Fruit fly (Drosophila melanogaster) whole organism, embryonic: ENCODE data around the gene htt.
A peak's percentile ranks its signal among the peaks of the same experiment; 100 is the strongest.

Source experiments
- Aef1 ChIP-seq: fragments of 200-800 bp; sonication (Bioruptor generic); IDR thresholded peaks from 3 replicates; pipeline ENCODE4 v1.3.6; 2022; ENCODE audit warnings: missing biosample characterization, missing genetic modification characterization
- CG11247 ChIP-seq: fragments of 200-800 bp; sonication (Bioruptor generic); IDR thresholded peaks from 2 replicates; pipeline ENCODE4 v1.3.6; 2022; ENCODE audit warnings: missing biosample characterization, missing genetic modification characterization
- CG11696 ChIP-seq: fragments of 200-800 bp; sonication (Bioruptor generic); IDR thresholded peaks from 2 replicates; pipeline ENCODE4 v1.3.6; 2022; ENCODE audit warnings: missing biosample characterization, missing genetic modification characterization
- CG12219 ChIP-seq: fragments of 200-800 bp; sonication (Bioruptor generic); optimal IDR thresholded peaks from 3 replicates; lab custom pipeline; 2018; ENCODE audit warnings: missing biosample characterization, mild to moderate bottlenecking, missing genetic modification characterization
- CG13424 ChIP-seq: fragments of 200-800 bp; sonication (Bioruptor generic); optimal IDR thresholded peaks from 2 replicates; lab custom pipeline; 2019; ENCODE audit warnings: missing biosample characterization, mild to moderate bottlenecking, missing genetic modification characterization, moderate library complexity
- CG15514 ChIP-seq: fragments of 200-800 bp; sonication (Bioruptor generic); optimal IDR thresholded peaks from 3 replicates; lab custom pipeline; 2017; ENCODE audit warnings: missing biosample characterization, missing genetic modification characterization, mild to moderate bottlenecking, moderate library complexity, missing genetic modification reagents
- CG1603 ChIP-seq: fragments of 200-800 bp; sonication (Bioruptor generic); optimal IDR thresholded peaks from 2 replicates; lab custom pipeline; 2019; ENCODE audit warnings: missing biosample characterization, mild to moderate bottlenecking, missing genetic modification characterization, moderate library complexity
- CG17612 ChIP-seq: fragments of 200-800 bp; sonication (Bioruptor generic); IDR thresholded peaks from 2 replicates; pipeline ENCODE4 v1.3.6; 2022; ENCODE audit warnings: missing biosample characterization, missing genetic modification characterization
- CG2678 ChIP-seq: fragments of 200-800 bp; sonication (Bioruptor generic); optimal IDR thresholded peaks from 3 replicates; lab custom pipeline; 2019; ENCODE audit warnings: missing biosample characterization, mild to moderate bottlenecking, missing genetic modification characterization, moderate library complexity
- CG2875 ChIP-seq: fragments of 200-800 bp; sonication (Bioruptor generic); optimal IDR thresholded peaks from 2 replicates; lab custom pipeline; 2017; ENCODE audit warnings: missing biosample characterization, mild to moderate bottlenecking, missing genetic modification characterization, missing genetic modification reagents
- CG32772 ChIP-seq: fragments of 200-800 bp; sonication (Bioruptor generic); IDR thresholded peaks from 2 replicates; pipeline ENCODE4 v1.3.6; 2022; ENCODE audit warnings: missing biosample characterization, missing genetic modification characterization
- CG6272 ChIP-seq: fragments of 200-800 bp; sonication (Bioruptor generic); IDR thresholded peaks from 2 replicates; pipeline ENCODE4 v1.3.6; 2022; ENCODE audit warnings: missing biosample characterization, missing genetic modification characterization
- CG6854 ChIP-seq: fragments of 200-800 bp; sonication (Bioruptor generic); optimal IDR thresholded peaks from 3 replicates; lab custom pipeline; 2017; ENCODE audit warnings: missing biosample characterization, mild to moderate bottlenecking, missing genetic modification characterization
- CG8290 ChIP-seq, 3 experiments: fragments of 200-800 bp; sonication (Bioruptor generic); optimal IDR thresholded peaks; 2 replicates each; lab custom pipeline; 2016 to 2019; ENCODE audit warnings: missing biosample characterization in 3 of 3, missing genetic modification characterization in 3 of 3, mild to moderate bottlenecking in 2 of 3, moderate library complexity in 1 of 3
- CG8944 ChIP-seq: fragments of 200-800 bp; sonication (Bioruptor generic); optimal IDR thresholded peaks from 3 replicates; lab custom pipeline; 2016; ENCODE audit warnings: missing biosample characterization, missing genetic modification characterization
- CG9215 ChIP-seq: fragments of 200-800 bp; sonication (Bioruptor generic); IDR thresholded peaks from 2 replicates; pipeline ENCODE4 v1.3.6; 2022; ENCODE audit warnings: missing biosample characterization, missing genetic modification characterization
- CkIIα-i1 ChIP-seq: fragments of 200-800 bp; sonication (Bioruptor generic); IDR thresholded peaks from 2 replicates; pipeline ENCODE4 v1.3.6; 2022; ENCODE audit warnings: missing biosample characterization, missing genetic modification characterization
- Dip3 ChIP-seq: fragments of 200-800 bp; sonication (Bioruptor generic); optimal IDR thresholded peaks from 3 replicates; lab custom pipeline; 2016; ENCODE audit warnings: missing biosample characterization, missing genetic modification characterization
- Doc2 ChIP-seq: fragments of 200-800 bp; sonication (Bioruptor generic); IDR thresholded peaks from 2 replicates; pipeline ENCODE4 v1.3.6; 2022; ENCODE audit warnings: missing biosample characterization, missing genetic modification characterization
- Fer1 ChIP-seq: fragments of 200-800 bp; sonication (Bioruptor generic); optimal IDR thresholded peaks from 2 replicates; lab custom pipeline; 2017; ENCODE audit warnings: missing biosample characterization, mild to moderate bottlenecking, missing genetic modification characterization
- Fer3 ChIP-seq: fragments of 200-800 bp; sonication (Bioruptor generic); optimal IDR thresholded peaks from 2 replicates; lab custom pipeline; 2018; ENCODE audit warnings: missing biosample characterization, mild to moderate bottlenecking, missing genetic modification characterization, moderate library complexity
- Gug ChIP-seq: fragments of 200-800 bp; sonication (Bioruptor generic); IDR thresholded peaks from 4 replicates; pipeline ENCODE4 v1.3.6; 2022; ENCODE audit warnings: missing biosample characterization, missing genetic modification characterization
- Hsf ChIP-seq: fragments of 200-800 bp; sonication (Bioruptor generic); optimal IDR thresholded peaks from 3 replicates; lab custom pipeline; 2016; ENCODE audit warnings: missing biosample characterization, missing genetic modification characterization
- Mrtf ChIP-seq: fragments of 200-800 bp; sonication (Bioruptor generic); IDR thresholded peaks from 3 replicates; pipeline ENCODE4 v1.3.6; 2022; ENCODE audit warnings: missing biosample characterization, missing genetic modification characterization
- NfI ChIP-seq: fragments of 200-800 bp; sonication (Bioruptor generic); optimal IDR thresholded peaks from 3 replicates; lab custom pipeline; 2018; ENCODE audit warnings: missing biosample characterization, mild to moderate bottlenecking, missing genetic modification characterization, moderate library complexity
- Sin3A ChIP-seq: fragments of >200 bp; optimal IDR thresholded peaks from 2 replicates; lab custom pipeline; 2018
- Vsx1 ChIP-seq: fragments of 200-800 bp; sonication (Bioruptor generic); optimal IDR thresholded peaks from 2 replicates; lab custom pipeline; 2017; ENCODE audit warnings: missing biosample characterization, mild to moderate bottlenecking, missing genetic modification characterization, missing genetic modification reagents
- abd-A ChIP-seq: fragments of 200-800 bp; sonication (Bioruptor generic); optimal IDR thresholded peaks from 3 replicates; lab custom pipeline; 2019; ENCODE audit warnings: missing biosample characterization, mild to moderate bottlenecking, missing genetic modification characterization, moderate library complexity
- ac ChIP-seq: fragments of 200-800 bp; sonication (Bioruptor generic); optimal IDR thresholded peaks from 3 replicates; lab custom pipeline; 2017; ENCODE audit warnings: missing biosample characterization, mild to moderate bottlenecking, missing genetic modification characterization
- al ChIP-seq: fragments of 200-800 bp; sonication (Bioruptor generic); IDR thresholded peaks from 2 replicates; pipeline ENCODE4 v1.3.6; 2022; ENCODE audit warnings: missing biosample characterization, missing genetic modification characterization
- dan ChIP-seq: fragments of 200-800 bp; sonication (Bioruptor generic); IDR thresholded peaks from 2 replicates; pipeline ENCODE4 v1.3.6; 2022; ENCODE audit warnings: missing biosample characterization, missing genetic modification characterization
- fd3F ChIP-seq: fragments of 200-800 bp; sonication (Bioruptor generic); optimal IDR thresholded peaks from 2 replicates; lab custom pipeline; 2018; ENCODE audit warnings: missing biosample characterization, mild to moderate bottlenecking, missing genetic modification characterization, moderate library complexity
- gcm ChIP-seq: fragments of 200-800 bp; sonication (Bioruptor generic); optimal IDR thresholded peaks from 2 replicates; lab custom pipeline; 2019; ENCODE audit warnings: missing biosample characterization, mild to moderate bottlenecking, missing genetic modification characterization, moderate library complexity
- grn ChIP-seq: fragments of 200-800 bp; sonication (Bioruptor generic); optimal IDR thresholded peaks from 3 replicates; lab custom pipeline; 2017; ENCODE audit warnings: missing biosample characterization, missing genetic modification characterization
- hth ChIP-seq: fragments of >200 bp; optimal IDR thresholded peaks from 2 replicates; lab custom pipeline; 2017; ENCODE audit warnings: inconsistent platforms
- jigr1 ChIP-seq: fragments of 200-800 bp; sonication (Bioruptor generic); IDR thresholded peaks from 3 replicates; pipeline ENCODE4 v1.3.6; 2022; ENCODE audit warnings: missing biosample characterization, missing genetic modification characterization
- luna ChIP-seq: fragments of 200-800 bp; sonication (Bioruptor generic); optimal IDR thresholded peaks from 2 replicates; lab custom pipeline; 2016; ENCODE audit warnings: missing biosample characterization, missing genetic modification characterization
- mam ChIP-seq: fragments of 200-800 bp; sonication (Bioruptor generic); optimal IDR thresholded peaks from 3 replicates; lab custom pipeline; 2016; ENCODE audit warnings: missing biosample characterization, missing genetic modification characterization
- nmo ChIP-seq: fragments of 200-800 bp; sonication (Bioruptor generic); optimal IDR thresholded peaks from 2 replicates; lab custom pipeline; 2018; ENCODE audit warnings: missing biosample characterization, mild to moderate bottlenecking, missing genetic modification characterization, moderate library complexity
- p53 ChIP-seq: fragments of 200-800 bp; sonication (Bioruptor generic); optimal IDR thresholded peaks from 2 replicates; lab custom pipeline; 2016; ENCODE audit warnings: missing biosample characterization, missing genetic modification characterization
- psq ChIP-seq: fragments of 200-800 bp; sonication (Bioruptor generic); optimal IDR thresholded peaks from 2 replicates; lab custom pipeline; 2017; ENCODE audit warnings: missing biosample characterization, missing genetic modification characterization
- row ChIP-seq: fragments of 200-800 bp; sonication (Bioruptor generic); IDR thresholded peaks from 3 replicates; pipeline ENCODE4 v1.3.6; 2022; ENCODE audit warnings: missing biosample characterization, missing genetic modification characterization
- sisA ChIP-seq: fragments of 200-800 bp; sonication (Bioruptor generic); IDR thresholded peaks from 2 replicates; pipeline ENCODE4 v1.3.6; 2022; ENCODE audit warnings: missing biosample characterization, missing genetic modification characterization
- sob ChIP-seq: fragments of 200-800 bp; sonication (Bioruptor generic); IDR thresholded peaks from 2 replicates; pipeline ENCODE4 v1.3.6; 2022; ENCODE audit warnings: missing biosample characterization, missing genetic modification characterization
- ssp ChIP-seq: fragments of 200-800 bp; sonication (Bioruptor generic); IDR thresholded peaks from 2 replicates; pipeline ENCODE4 v1.3.6; 2022; ENCODE audit warnings: missing biosample characterization, missing genetic modification characterization
- tgo ChIP-seq: fragments of 200-800 bp; sonication (Bioruptor generic); IDR thresholded peaks from 3 replicates; pipeline ENCODE4 v1.3.6; 2022; ENCODE audit warnings: missing biosample characterization, missing genetic modification characterization
- ttk ChIP-seq: fragments of 200-800 bp; sonication (Bioruptor generic); IDR thresholded peaks from 2 replicates; pipeline ENCODE4 v2.1.2; 2022; ENCODE audit warnings: missing biosample characterization, missing genetic modification characterization
- tx ChIP-seq: fragments of 200-800 bp; sonication (Bioruptor generic); optimal IDR thresholded peaks from 2 replicates; lab custom pipeline; 2016; ENCODE audit warnings: missing biosample characterization, missing genetic modification characterization
- unc-4 ChIP-seq: fragments of 200-800 bp; sonication (Bioruptor generic); IDR thresholded peaks from 2 replicates; pipeline ENCODE4 v1.3.6; 2022; ENCODE audit warnings: missing biosample characterization, missing genetic modification characterization; ENCODE audit not compliant: partially characterized antibody
- vvl ChIP-seq: fragments of 200-800 bp; sonication (Bioruptor generic); IDR thresholded peaks from 2 replicates; pipeline ENCODE4 v1.3.6; 2022; ENCODE audit warnings: missing biosample characterization, missing genetic modification characterization

htt gene

dm6 chr3R:28676870-28677526 is 19.0 kb upstream of the htt start (continued):
- peak; percentile 33 for TF ChIP-seq Vsx1 (GFP tag; lab: Kevin White, UChicago)
- TF ChIP-seq nmo (GFP tag; lab: Kevin White, UChicago): peak; percentile 8
- peak; percentile 53; the same call in 1 of the 2 replicates for TF ChIP-seq CkIIα-i1
- TF ChIP-seq CG8944: no peak
- peak; percentile 56 for TF ChIP-seq NfI (GFP tag; lab: Kevin White, UChicago)
- peak; percentile 46 for TF ChIP-seq CG1603 (tag; lab: Kevin White, UChicago)
- TF ChIP-seq Dip3 (GFP tag; lab: Kevin White, UChicago): peak; percentile 43
- peak; percentile 50; the same call in 1 of the 2 replicates for TF ChIP-seq CG9215 (GFP tag; lab: Robert Waterston, UW)
- TF ChIP-seq CG6854 (GFP tag; lab: Kevin White, UChicago): peak; percentile 28
- peak; percentile 62; the same call in 1 of the 2 replicates for TF ChIP-seq al (GFP tag; lab: Robert Waterston, UW)
- peak; percentile 69; the same call in 2 of the 3 replicates for TF ChIP-seq tgo
- TF ChIP-seq CG15514 (GFP tag; lab: Kevin White, UChicago): peak; percentile 94
- peak; percentile 62 for TF ChIP-seq row (GFP tag; lab: Robert Waterston, UW)
- 0 out of 2 replicates have a peak, but pooled peaks have one; percentile 37 for TF ChIP-seq CG11247 (GFP tag; lab: Robert Waterston, UW)
- TF ChIP-seq Fer3 (tag; lab: Kevin White, UChicago): peak; percentile 66
- peak; percentile 20; the same call in 1 of the 2 replicates for TF ChIP-seq CG32772 (GFP tag; lab: Robert Waterston, UW)
- no peak for TF ChIP-seq Sin3A (lab: Kevin White, UChicago)
- TF ChIP-seq sisA (GFP tag; lab: Robert Waterston, UW): peak; percentile 63
- no peak for TF ChIP-seq CG8290 (GFP tag; optimal IDR thresholded peaks at IDR 0.05; lab: Kevin White, UChicago)
- TF ChIP-seq CG8290 (tag; optimal IDR thresholded peaks at IDR 0.05; lab: Kevin White, UChicago): peak in 1 of 2 experiments; percentile 71
- no peak for TF ChIP-seq CG17612 (GFP tag; lab: Robert Waterston, UW)
- no peak for TF ChIP-seq psq (GFP tag; lab: Kevin White, UChicago)
- TF ChIP-seq Aef1 (GFP tag; lab: Robert Waterston, UW): peak; percentile 37; the same call in 2 of the 3 replicates
- TF ChIP-seq grn (GFP tag; lab: Kevin White, UChicago): no peak
- peak; percentile 21 for TF ChIP-seq mam
- TF ChIP-seq abd-A (tag; lab: Kevin White, UChicago): peak; percentile 68
- no peak for TF ChIP-seq p53
- no peak for TF ChIP-seq CG2875 (GFP tag; lab: Kevin White, UChicago)
- no peak for TF ChIP-seq tx (GFP tag; lab: Kevin White, UChicago)
- TF ChIP-seq Doc2 (GFP tag; lab: Robert Waterston, UW): peak; percentile 45; the same call in 1 of the 2 replicates
- 0 out of 2 replicates have a peak, but pooled peaks have one; percentile 47 for TF ChIP-seq CG11696
- TF ChIP-seq luna (GFP tag; lab: Kevin White, UChicago): no peak
- peak; percentile 74 for TF ChIP-seq CG13424 (tag; lab: Kevin White, UChicago)
- TF ChIP-seq dan (GFP tag; lab: Robert Waterston, UW): no peak
- peak; percentile 46 for TF ChIP-seq CG12219 (GFP tag; lab: Kevin White, UChicago)
- TF ChIP-seq gcm (GFP tag; lab: Kevin White, UChicago): no peak
- no peak for TF ChIP-seq jigr1 (GFP tag; lab: Robert Waterston, UW)
- TF ChIP-seq CG2678: peak; percentile 75
- peak; percentile 71 for TF ChIP-seq sob (GFP tag; lab: Robert Waterston, UW)
- TF ChIP-seq unc-4 (GFP tag; lab: Robert Waterston, UW): no peak
- TF ChIP-seq fd3F: peak; percentile 66
- peak; percentile 74 for TF ChIP-seq vvl (GFP tag; lab: Robert Waterston, UW)
- TF ChIP-seq hth (lab: Kevin White, UChicago): no peak
- peak; percentile 68; the same call in 1 of the 3 replicates for TF ChIP-seq Mrtf
- TF ChIP-seq ssp (GFP tag; lab: Robert Waterston, UW): peak; percentile 36; the same call in 1 of the 2 replicates
- peak; percentile 46; the same call in 1 of the 2 replicates for TF ChIP-seq ttk (GFP tag; lab: Robert Waterston, UW)
- no peak for TF ChIP-seq ac
- TF ChIP-seq Hsf (GFP tag; lab: Kevin White, UChicago): peak; percentile 27
- peak; percentile 63 for TF ChIP-seq Fer1 (GFP tag; lab: Kevin White, UChicago)
- TF ChIP-seq Gug: peak; percentile 41; the same call in 2 of the 4 replicates
- TF ChIP-seq CG6272 (GFP tag; lab: Robert Waterston, UW): peak; percentile 60
